Fruit fly (Drosophila melanogaster) S2 (cell line): Measurements from ENCODE around the gene CG42832.

Source experiments
- CG8478 ChIP-seq: fragments of >200 bp; optimal IDR thresholded peaks from 2 replicates; lab custom pipeline; 2018
- CTCF ChIP-seq, 2 experiments: fragments of >200 bp; optimal IDR thresholded peaks; 2 replicates each; lab custom pipeline; 2018

DNA sequence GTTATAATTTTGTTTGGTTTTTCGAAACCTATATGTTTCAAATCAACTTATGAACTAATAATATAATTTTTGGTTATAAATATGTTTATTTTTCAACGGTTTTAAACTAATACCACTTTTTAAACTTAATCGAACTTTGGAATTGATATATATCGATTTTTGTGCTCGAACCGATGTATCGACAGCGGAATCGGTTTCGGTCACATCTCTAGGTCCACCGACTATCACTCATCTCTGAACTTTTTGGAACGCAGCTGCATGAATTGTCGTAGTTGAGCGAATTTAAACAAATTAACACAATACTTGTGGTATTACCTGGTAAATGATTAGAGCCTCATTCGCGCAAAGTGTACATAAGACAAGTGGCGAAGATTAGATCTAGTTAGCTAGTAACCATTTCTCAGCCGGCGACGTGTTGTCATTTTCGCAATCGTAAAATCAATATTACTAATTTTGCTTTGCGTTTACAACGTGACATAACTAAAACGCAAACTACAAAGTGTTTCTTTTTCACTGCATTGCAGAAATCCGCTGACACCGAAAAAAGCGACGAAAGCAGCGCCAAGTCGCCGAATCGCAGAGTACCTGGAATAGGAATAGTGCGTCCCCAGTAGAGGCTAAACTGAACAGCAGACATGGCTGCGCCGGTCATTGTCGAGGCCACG, 18.0 kb downstream of the CG42832 start, which contains the start of gene Apt1:
- TF ChIP-seq CG8478 (no peak), CTCF (optimal IDR thresholded peaks at IDR 0.05; lab: Kevin White, UChicago) (peak in 1 of 2 experiments; percentile 16)
